Worm (Caenorhabditis elegans) whole organism, L3 larva: ENCODE measurements around the gene cnc-2.

Source experiments
- R02D3.7 ChIP-seq: fragments of 150-350 bp; optimal IDR thresholded peaks from 2 replicates; lab custom pipeline; 2014; ENCODE audit warnings: missing biosample characterization, missing genetic modification characterization
- ZK546.5 ChIP-seq: sonication (generic microtip); optimal IDR thresholded peaks from 2 replicates; lab custom pipeline; 2017; ENCODE audit warnings: missing biosample characterization, missing genetic modification characterization
- aly-2 ChIP-seq: fragments of 150-350 bp; optimal IDR thresholded peaks from 2 replicates; lab custom pipeline; 2014; ENCODE audit warnings: missing biosample characterization, missing genetic modification characterization
- ceh-28 ChIP-seq: fragments of 150-350 bp; optimal IDR thresholded peaks from 2 replicates; lab custom pipeline; 2014; ENCODE audit warnings: missing biosample characterization, missing genetic modification reagents, missing genetic modification characterization
- egl-27 ChIP-seq: sonication (generic microtip); optimal IDR thresholded peaks from 4 replicates; lab custom pipeline; 2017; ENCODE audit warnings: missing biosample characterization, missing genetic modification reagents, missing genetic modification characterization
- elt-1 ChIP-seq: fragments of 150-350 bp; optimal IDR thresholded peaks from 2 replicates; lab custom pipeline; 2014; ENCODE audit warnings: missing biosample characterization, missing genetic modification characterization
- elt-2 ChIP-seq: sonication (generic microtip); optimal IDR thresholded peaks from 2 replicates; lab custom pipeline; 2016; ENCODE audit warnings: missing genetic modification reagents, mild to moderate bottlenecking, missing genetic modification characterization, missing compliant biosample characterization
- elt-3 ChIP-seq, 3 experiments: fragments of 150-350 bp in 1 of 3; sonication (generic microtip) in 2 of 3; optimal IDR thresholded peaks; 2 replicates in 2 of 3; 4 replicates in 1 of 3; lab custom pipeline; 2014 to 2017; ENCODE audit warnings: missing biosample characterization in 3 of 3, missing genetic modification characterization in 3 of 3
- eor-1 ChIP-seq, 2 experiments: fragments of 150-350 bp; optimal IDR thresholded peaks; 2 replicates each; lab custom pipeline; 2014 to 2018; ENCODE audit warnings: missing biosample characterization in 2 of 2, missing genetic modification characterization in 2 of 2
- fkh-10 ChIP-seq: sonication (generic microtip); optimal IDR thresholded peaks from 2 replicates; lab custom pipeline; 2017; ENCODE audit warnings: missing biosample characterization, missing genetic modification reagents, missing genetic modification characterization
- fos-1 ChIP-seq: fragments of 150-350 bp; optimal IDR thresholded peaks from 2 replicates; lab custom pipeline; 2014; ENCODE audit warnings: missing biosample characterization, missing genetic modification characterization
- hmg-11 ChIP-seq: sonication (generic microtip); optimal IDR thresholded peaks from 2 replicates; lab custom pipeline; 2016; ENCODE audit warnings: missing genetic modification characterization, missing compliant biosample characterization
- jun-1 ChIP-seq: fragments of 150-350 bp; optimal IDR thresholded peaks from 2 replicates; lab custom pipeline; 2014; ENCODE audit warnings: missing biosample characterization, missing genetic modification reagents, missing genetic modification characterization
- lin-39 ChIP-seq: fragments of 150-350 bp; optimal IDR thresholded peaks from 2 replicates; lab custom pipeline; 2018; ENCODE audit warnings: missing biosample characterization, missing genetic modification reagents, missing genetic modification characterization
- lsy-12 ChIP-seq: sonication (generic microtip); optimal IDR thresholded peaks from 2 replicates; lab custom pipeline; 2016; ENCODE audit warnings: mild to moderate bottlenecking, missing genetic modification characterization, missing compliant biosample characterization
- nfya-1 ChIP-seq: sonication (generic microtip); optimal IDR thresholded peaks from 2 replicates; lab custom pipeline; 2017; ENCODE audit warnings: missing genetic modification characterization, mild to moderate bottlenecking, missing compliant biosample characterization, antibody characterized with exemption, moderate library complexity; ENCODE audit not compliant: insufficient read depth
- nhr-11 ChIP-seq: fragments of 150-350 bp; optimal IDR thresholded peaks from 2 replicates; lab custom pipeline; 2014; ENCODE audit warnings: missing biosample characterization, missing genetic modification characterization
- nhr-12 ChIP-seq: fragments of 150-350 bp; optimal IDR thresholded peaks from 2 replicates; lab custom pipeline; 2014; ENCODE audit warnings: missing biosample characterization, missing genetic modification characterization
- nhr-237 ChIP-seq: fragments of 150-350 bp; optimal IDR thresholded peaks from 2 replicates; lab custom pipeline; 2014; ENCODE audit warnings: missing biosample characterization, missing genetic modification characterization
- nhr-25 ChIP-seq: sonication (generic microtip); optimal IDR thresholded peaks from 2 replicates; lab custom pipeline; 2017; ENCODE audit warnings: missing biosample characterization, missing genetic modification characterization
- nhr-43 ChIP-seq: sonication (generic microtip); optimal IDR thresholded peaks from 2 replicates; lab custom pipeline; 2016; ENCODE audit warnings: mild to moderate bottlenecking, missing genetic modification characterization, missing compliant biosample characterization; ENCODE audit not compliant: poor library complexity, severe bottlenecking
- nhr-76 ChIP-seq: fragments of 150-350 bp; sonication (generic microtip); optimal IDR thresholded peaks from 5 replicates; lab custom pipeline; 2014; ENCODE audit warnings: missing biosample characterization, missing genetic modification characterization
- nhr-77 ChIP-seq: fragments of 150-350 bp; optimal IDR thresholded peaks from 2 replicates; lab custom pipeline; 2014; ENCODE audit warnings: missing biosample characterization, missing genetic modification characterization
- pha-4 ChIP-seq: fragments of 150-350 bp; optimal IDR thresholded peaks from 2 replicates; lab custom pipeline; 2014; ENCODE audit warnings: missing biosample characterization, missing genetic modification reagents, missing genetic modification characterization
- pqm-1 ChIP-seq: fragments of 150-350 bp; optimal IDR thresholded peaks from 2 replicates; lab custom pipeline; 2017; ENCODE audit warnings: missing biosample characterization, missing genetic modification characterization, inconsistent platforms
- sea-2 ChIP-seq: fragments of 150-350 bp; sonication (generic microtip); optimal IDR thresholded peaks from 4 replicates; lab custom pipeline; 2014; ENCODE audit warnings: missing biosample characterization, missing genetic modification reagents, missing genetic modification characterization
- skn-1 ChIP-seq: fragments of 150-350 bp; optimal IDR thresholded peaks from 2 replicates; lab custom pipeline; 2014; ENCODE audit warnings: missing biosample characterization, missing genetic modification characterization
- snpc-4 ChIP-seq: fragments of 150-350 bp; optimal IDR thresholded peaks from 2 replicates; lab custom pipeline; 2014; ENCODE audit warnings: missing biosample characterization, missing genetic modification characterization
- unc-62 ChIP-seq: fragments of 150-350 bp; sonication (generic microtip); optimal IDR thresholded peaks from 4 replicates; lab custom pipeline; 2014; ENCODE audit warnings: missing biosample characterization, missing genetic modification reagents, missing genetic modification characterization
- zag-1 ChIP-seq: fragments of 150-350 bp; optimal IDR thresholded peaks from 2 replicates; lab custom pipeline; 2014; ENCODE audit warnings: missing biosample characterization, missing genetic modification characterization
- ztf-11 ChIP-seq: fragments of 150-350 bp; optimal IDR thresholded peaks from 2 replicates; lab custom pipeline; 2014; ENCODE audit warnings: missing biosample characterization, missing genetic modification characterization

The cnc-2 gene

ce11 chrV:1464543-1465040, 14.6 kb upstream of the cnc-2 start, which contains the start of the genes fpn-1.2 and pqn-54:
Gene fpn-1.2, minus strand, starts transcription at chrV:1464699.
Gene pqn-54, plus strand, starts transcription at chrV:1464990.
- TF ChIP-seq snpc-4: no peak
- TF ChIP-seq pqm-1 (tag; lab: Kevin White, UChicago): peak; percentile 20
- TF ChIP-seq elt-2 (tag; lab: Kevin White, UChicago): peak; percentile 53
- TF ChIP-seq nhr-237 (tag; lab: Kevin White, UChicago): no peak
- no peak for TF ChIP-seq eor-1 (tag; optimal IDR thresholded peaks at IDR 0.05; lab: Kevin White, UChicago)
- TF ChIP-seq nhr-76 (tag; lab: Kevin White, UChicago): no peak

ce11 chrV:1460069-1460468, 10.1 kb upstream of the cnc-2 start, which contains the start of gene hacd-1:
Gene hacd-1, plus strand, starts transcription at chrV:1460369.
- TF ChIP-seq pha-4: no peak
- TF ChIP-seq ztf-11: no peak
- TF ChIP-seq zag-1 (tag; lab: Kevin White, UChicago): no peak

ce11 chrV:1459374-1459926, 9.5 kb upstream of the cnc-2 start:
- peak; percentile 96 for TF ChIP-seq pqm-1 (tag; lab: Kevin White, UChicago)
- TF ChIP-seq egl-27 (tag; lab: Kevin White, UChicago): no peak
- no peak for TF ChIP-seq nfya-1 (tag; lab: Kevin White, UChicago)
- TF ChIP-seq fkh-10 (GFP tag; lab: Kevin White, UChicago): no peak
- TF ChIP-seq elt-1 (tag; lab: Kevin White, UChicago): no peak
- no peak for TF ChIP-seq nhr-237 (tag; lab: Kevin White, UChicago)
- TF ChIP-seq lin-39: no peak
- no peak for TF ChIP-seq unc-62 (GFP tag; lab: Kevin White, UChicago)
- peak; percentile 85 for TF ChIP-seq elt-2 (tag; lab: Kevin White, UChicago)
- TF ChIP-seq nhr-11 (tag; lab: Kevin White, UChicago): no peak
- no peak for TF ChIP-seq nhr-77 (tag; lab: Kevin White, UChicago)
- no peak for TF ChIP-seq ZK546.5 (tag; lab: Kevin White, UChicago)
- TF ChIP-seq jun-1 (tag; lab: Kevin White, UChicago): peak; percentile 64
- TF ChIP-seq hmg-11 (tag; lab: Kevin White, UChicago): no peak
- TF ChIP-seq pha-4: peak; percentile 67
- no peak for TF ChIP-seq elt-3 (tag; optimal IDR thresholded peaks at IDR 0.05; lab: Kevin White, UChicago)
- TF ChIP-seq nhr-25 (tag; lab: Kevin White, UChicago): no peak
- TF ChIP-seq lsy-12: no peak
- TF ChIP-seq nhr-43 (tag; lab: Kevin White, UChicago): no peak

- TF ChIP-seq pha-4 (peak; percentile 64), elt-2 (tag; lab: Kevin White, UChicago) (peak; percentile 82), nhr-12 (tag; lab: Kevin White, UChicago) (no peak), skn-1 (no peak), pqm-1 (tag; lab: Kevin White, UChicago) (peak; percentile 98), unc-62 (GFP tag; lab: Kevin White, UChicago) (no peak), jun-1 (tag; lab: Kevin White, UChicago) (peak; percentile 72), hmg-11 (tag; lab: Kevin White, UChicago) (no peak), ceh-28 (tag; lab: Kevin White, UChicago) (peak; percentile 20), sea-2 (GFP tag; lab: Kevin White, UChicago) (no peak), fos-1 (tag; lab: Kevin White, UChicago) (no peak)
- TF ChIP-seq, all 47 proteins: peak for 5
These were observed 6.6 kb upstream of the cnc-2 start for ce11 chrV:1456614-1457013.

ce11 chrV:1455280-1455679, 5.3 kb upstream of the cnc-2 start:
- TF ChIP-seq jun-1 (tag; lab: Kevin White, UChicago) (no peak), R02D3.7 (tag; lab: Kevin White, UChicago) (no peak), hmg-11 (tag; lab: Kevin White, UChicago) (no peak), nhr-76 (tag; lab: Kevin White, UChicago) (no peak), nhr-43 (tag; lab: Kevin White, UChicago) (no peak), aly-2 (tag; lab: Kevin White, UChicago) (no peak), sea-2 (GFP tag; lab: Kevin White, UChicago) (no peak), nhr-11 (tag; lab: Kevin White, UChicago) (no peak)
